Worm (Caenorhabditis elegans): ENCODE results near the gene Y37E11AM.4.

DNA sequence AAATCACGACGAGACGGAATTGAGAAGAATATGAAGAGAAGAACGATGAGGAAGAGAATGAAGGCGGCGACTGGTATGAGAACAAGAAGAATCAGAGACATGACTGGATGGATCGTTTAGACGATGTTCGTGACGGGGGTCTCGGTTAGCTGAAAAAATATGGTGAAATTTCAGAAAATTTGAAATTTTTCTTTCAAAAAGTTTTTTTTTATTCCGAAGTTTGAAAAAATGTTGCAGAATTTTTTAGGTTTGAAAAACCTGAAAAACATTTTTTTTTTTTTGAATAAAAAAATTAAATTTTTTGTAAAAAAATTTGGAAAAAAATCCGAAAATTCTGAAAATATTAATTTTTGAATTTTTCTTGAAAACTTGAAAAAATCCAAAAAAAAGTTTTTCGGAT lies 3.5 kb downstream of the Y37E11AM.4 start, which contains the start of gene Y37E11AM.3:
- TF ChIP-seq unc-62 (GFP tag; optimal IDR thresholded peaks at IDR 0.05) (no peak), nhr-6 (tag; optimal IDR thresholded peaks at IDR 0.05) (no peak), ama-1 (optimal IDR thresholded peaks at IDR 0.05) (no peak), Y55F3AM.14 (GFP tag; optimal IDR thresholded peaks at IDR 0.05) (no peak)
